Comparison of ENCODE assay signal across 1 fruit fly cellular context in genomic region chr3R:18196991-18197801, dm6.
TF ChIP-seq lines count a peak whose summit lies in the region.

No protein-coding gene starts in this region.

TF ChIP-seq in whole organism, embryonic, 481 proteins besides CTCF, POLR2A, EP300 and RAD21 (continued from another document and continues in another):
- TF ChIP-seq vnd (GFP tag; IDR thresholded peaks at IDR 0.05; lab: Robert Waterston, UW; ENCODE audit: partially characterized antibody) (no peak), mld (GFP tag; IDR thresholded peaks at IDR 0.05; lab: Robert Waterston, UW; ENCODE audit: partially characterized antibody) (no peak), CG17359 (tag; optimal IDR thresholded peaks at IDR 0.05; lab: Kevin White, UChicago) (peak; percentile 66), mam (GFP tag; optimal IDR thresholded peaks at IDR 0.05; lab: Kevin White, UChicago) (peak; percentile 22), CG6654 (GFP tag; optimal IDR thresholded peaks at IDR 0.05; lab: Kevin White, UChicago) (peak; percentile 36), CG30431 (GFP tag; optimal IDR thresholded peaks at IDR 0.05; lab: Kevin White, UChicago) (peak; percentile 17), jigr1 (GFP tag; IDR thresholded peaks at IDR 0.05; lab: Robert Waterston, UW) (no peak), CG14014 (GFP tag; IDR thresholded peaks at IDR 0.05; lab: Robert Waterston, UW) (no peak), CG15011 (GFP tag; optimal IDR thresholded peaks at IDR 0.05; lab: Kevin White, UChicago) (peak; percentile 27), crc (GFP tag; optimal IDR thresholded peaks at IDR 0.05; lab: Kevin White, UChicago) (no peak), Hey (tag; optimal IDR thresholded peaks at IDR 0.05; lab: Kevin White, UChicago) (no peak), CG10431 (GFP tag; optimal IDR thresholded peaks at IDR 0.05; lab: Kevin White, UChicago) (no peak), CG11504 (tag; optimal IDR thresholded peaks at IDR 0.05; lab: Kevin White, UChicago) (peak; percentile 77), corto (GFP tag; optimal IDR thresholded peaks at IDR 0.05; lab: Kevin White, UChicago) (peak; percentile 8), CG16813 (GFP tag; IDR thresholded peaks at IDR 0.05; lab: Robert Waterston, UW; ENCODE audit: partially characterized antibody) (no peak), CG3995 (GFP tag; optimal IDR thresholded peaks at IDR 0.05; lab: Kevin White, UChicago) (no peak), vfl (GFP tag; optimal IDR thresholded peaks at IDR 0.05; lab: Kevin White, UChicago) (no peak), ken (GFP tag; IDR thresholded peaks at IDR 0.05; lab: Robert Waterston, UW) (no peak), PHDP (tag; optimal IDR thresholded peaks at IDR 0.05; lab: Kevin White, UChicago) (peak; percentile 58), tin (GFP tag; optimal IDR thresholded peaks at IDR 0.05; lab: Kevin White, UChicago) (peak; percentile 52), tna (GFP tag; IDR thresholded peaks at IDR 0.05; lab: Robert Waterston, UW; ENCODE audit: partially characterized antibody) (no peak), ftz-f1 (GFP tag; optimal IDR thresholded peaks at IDR 0.05; lab: Kevin White, UChicago) (no peak), tup (GFP tag; optimal IDR thresholded peaks at IDR 0.05; lab: Kevin White, UChicago) (no peak), CG1233 (GFP tag; optimal IDR thresholded peaks at IDR 0.05; lab: Kevin White, UChicago) (peak; percentile 73), Xrp1 (GFP tag; IDR thresholded peaks at IDR 0.05; lab: Robert Waterston, UW) (no peak), Hr51 (GFP tag; optimal IDR thresholded peaks at IDR 0.05; lab: Kevin White, UChicago) (peak in 1 of 2 experiments; percentile 77), unc-4 (GFP tag; IDR thresholded peaks at IDR 0.05; lab: Robert Waterston, UW; ENCODE audit: partially characterized antibody) (no peak), CG3065 (GFP tag; optimal IDR thresholded peaks at IDR 0.05; lab: Kevin White, UChicago) (no peak), CG2875 (GFP tag; optimal IDR thresholded peaks at IDR 0.05; lab: Kevin White, UChicago) (peak; percentile 13), fru (optimal IDR thresholded peaks at IDR 0.05; lab: Kevin White, UChicago) (no peak), dm (GFP tag; optimal IDR thresholded peaks at IDR 0.05; lab: Kevin White, UChicago) (no peak), CG2202 (tag; optimal IDR thresholded peaks at IDR 0.05; lab: Kevin White, UChicago) (no peak), gcm2 (GFP tag; optimal IDR thresholded peaks at IDR 0.05; lab: Kevin White, UChicago) (no peak), sna (GFP tag; IDR thresholded peaks at IDR 0.05; lab: Robert Waterston, UW; ENCODE audit: partially characterized antibody) (no peak), CG11456 (GFP tag; IDR thresholded peaks at IDR 0.05; lab: Robert Waterston, UW) (no peak), pum (GFP tag; optimal IDR thresholded peaks at IDR 0.05; lab: Kevin White, UChicago) (peak; percentile 41), shn (GFP tag; optimal IDR thresholded peaks at IDR 0.05; lab: Kevin White, UChicago) (no peak), gem (tag; optimal IDR thresholded peaks at IDR 0.05; lab: Kevin White, UChicago) (peak; percentile 79), HmgD (GFP tag; optimal IDR thresholded peaks at IDR 0.05; lab: Kevin White, UChicago) (no peak), Asciz (GFP tag; optimal IDR thresholded peaks at IDR 0.05; lab: Kevin White, UChicago) (peak; percentile 57), CG2120 (GFP tag; optimal IDR thresholded peaks at IDR 0.05; lab: Kevin White, UChicago) (peak; percentile 61), CG10147 (GFP tag; optimal IDR thresholded peaks at IDR 0.05; lab: Kevin White, UChicago) (peak; percentile 58), aop (GFP tag; IDR thresholded peaks at IDR 0.05; lab: Robert Waterston, UW) (no peak), CrebB (tag; optimal IDR thresholded peaks at IDR 0.05; lab: Kevin White, UChicago) (peak; percentile 59), CG4424 (GFP tag; optimal IDR thresholded peaks at IDR 0.05; lab: Kevin White, UChicago) (peak; percentile 60), tll (GFP tag; optimal IDR thresholded peaks at IDR 0.05; lab: Kevin White, UChicago) (no peak), CG2678 (tag; optimal IDR thresholded peaks at IDR 0.05; lab: Kevin White, UChicago) (peak; percentile 80), CG12236 (GFP tag; optimal IDR thresholded peaks at IDR 0.05; lab: Kevin White, UChicago) (no peak), CG10321 (GFP tag; IDR thresholded peaks at IDR 0.05; lab: Robert Waterston, UW) (no peak), Usf (GFP tag; optimal IDR thresholded peaks at IDR 0.05; lab: Kevin White, UChicago) (peak; percentile 45), fd102C (GFP tag; optimal IDR thresholded peaks at IDR 0.05; lab: Kevin White, UChicago) (no peak), eve (GFP tag; optimal IDR thresholded peaks at IDR 0.05; lab: Kevin White, UChicago) (no peak), chm (GFP tag; IDR thresholded peaks at IDR 0.05; lab: Robert Waterston, UW) (no peak), CG43689 (GFP tag; IDR thresholded peaks at IDR 0.05; lab: Robert Waterston, UW) (no peak), grn (GFP tag; optimal IDR thresholded peaks at IDR 0.05; lab: Kevin White, UChicago) (no peak), rib (GFP tag; IDR thresholded peaks at IDR 0.05; lab: Robert Waterston, UW) (no peak), lilli (GFP tag; optimal IDR thresholded peaks at IDR 0.05; lab: Kevin White, UChicago) (peak; percentile 41), CG12769 (tag; optimal IDR thresholded peaks at IDR 0.05; lab: Kevin White, UChicago) (peak; percentile 62), E2f2 (GFP tag; IDR thresholded peaks at IDR 0.05; lab: Robert Waterston, UW) (no peak), Sox102F (GFP tag; optimal IDR thresholded peaks at IDR 0.05; lab: Kevin White, UChicago) (peak; percentile 60), ro (GFP tag; IDR thresholded peaks at IDR 0.05; lab: Robert Waterston, UW) (no peak), prd (optimal IDR thresholded peaks at IDR 0.05; lab: Kevin White, UChicago) (no peak), prd (GFP tag; IDR thresholded peaks at IDR 0.05; lab: Robert Waterston, UW) (no peak), Sox100B (GFP tag; optimal IDR thresholded peaks at IDR 0.05; lab: Kevin White, UChicago) (peak; percentile 73), CG3407 (GFP tag; optimal IDR thresholded peaks at IDR 0.05; lab: Kevin White, UChicago) (peak; percentile 26), CG33213 (GFP tag; optimal IDR thresholded peaks at IDR 0.05; lab: Kevin White, UChicago) (no peak), MESR4 (GFP tag; optimal IDR thresholded peaks at IDR 0.05; lab: Kevin White, UChicago) (peak; percentile 40), ems (GFP tag; optimal IDR thresholded peaks at IDR 0.05; lab: Kevin White, UChicago) (no peak), Dref (GFP tag; IDR thresholded peaks at IDR 0.05; lab: Robert Waterston, UW) (no peak), Antp (GFP tag; optimal IDR thresholded peaks at IDR 0.05; lab: Kevin White, UChicago) (no peak), Nf-YC (tag; optimal IDR thresholded peaks at IDR 0.05; lab: Kevin White, UChicago) (peak; percentile 45), CG7556 (GFP tag; optimal IDR thresholded peaks at IDR 0.05; lab: Kevin White, UChicago) (peak; percentile 84), gsb (GFP tag; IDR thresholded peaks at IDR 0.05; lab: Robert Waterston, UW) (no peak), CoRest (tag; optimal IDR thresholded peaks at IDR 0.05; lab: Kevin White, UChicago) (peak; percentile 86), kah (GFP tag; optimal IDR thresholded peaks at IDR 0.05; lab: Kevin White, UChicago) (peak; percentile 25), CG13424 (tag; optimal IDR thresholded peaks at IDR 0.05; lab: Kevin White, UChicago) (peak; percentile 68), fu2 (GFP tag; optimal IDR thresholded peaks at IDR 0.05; lab: Kevin White, UChicago) (peak; percentile 29), CG11695 (GFP tag; IDR thresholded peaks at IDR 0.05; lab: Robert Waterston, UW) (no peak), dpn (GFP tag; optimal IDR thresholded peaks at IDR 0.05; lab: Kevin White, UChicago) (peak; percentile 25 to 28), sisA (GFP tag; IDR thresholded peaks at IDR 0.05; lab: Robert Waterston, UW) (no peak), CG16815 (GFP tag; optimal IDR thresholded peaks at IDR 0.05; lab: Kevin White, UChicago) (peak; percentile 66), crol (GFP tag; IDR thresholded peaks at IDR 0.05; lab: Robert Waterston, UW) (no peak), zen2 (GFP tag; IDR thresholded peaks at IDR 0.05; lab: Robert Waterston, UW; ENCODE audit: partially characterized antibody) (no peak), CG17361 (GFP tag; IDR thresholded peaks at IDR 0.05; lab: Robert Waterston, UW) (no peak), CG10274 (GFP tag; optimal IDR thresholded peaks at IDR 0.05; lab: Kevin White, UChicago) (peak; percentile 57), Ets97D (GFP tag; optimal IDR thresholded peaks at IDR 0.05; lab: Kevin White, UChicago) (no peak), CG18262 (tag; optimal IDR thresholded peaks at IDR 0.05; lab: Kevin White, UChicago) (peak; percentile 79), wor (GFP tag; IDR thresholded peaks at IDR 0.05; lab: Robert Waterston, UW) (no peak), otp (GFP tag; IDR thresholded peaks at IDR 0.05; lab: Robert Waterston, UW) (no peak), ac (GFP tag; optimal IDR thresholded peaks at IDR 0.05; lab: Kevin White, UChicago) (no peak), CG9817 (tag; optimal IDR thresholded peaks at IDR 0.05; lab: Kevin White, UChicago) (peak; percentile 50), hkb (optimal IDR thresholded peaks at IDR 0.05; lab: Kevin White, UChicago) (no peak), hkb (GFP tag; IDR thresholded peaks at IDR 0.05; lab: Robert Waterston, UW) (no peak), Kr (GFP tag; optimal IDR thresholded peaks at IDR 0.05; lab: Kevin White, UChicago) (no peak), vvl (GFP tag; IDR thresholded peaks at IDR 0.05; lab: Robert Waterston, UW) (no peak), pfk (GFP tag; optimal IDR thresholded peaks at IDR 0.05; lab: Kevin White, UChicago) (no peak), Xbp1 (GFP tag; optimal IDR thresholded peaks at IDR 0.05; lab: Kevin White, UChicago) (peak; percentile 49), CG3847 (GFP tag; IDR thresholded peaks at IDR 0.05; lab: Robert Waterston, UW) (no peak), CG17912 (GFP tag; optimal IDR thresholded peaks at IDR 0.05; lab: Kevin White, UChicago) (no peak), chif (GFP tag; optimal IDR thresholded peaks at IDR 0.05; lab: Kevin White, UChicago) (peak in 1 of 2 experiments; percentile 36), Ptx1 (GFP tag; IDR thresholded peaks at IDR 0.05; lab: Robert Waterston, UW) (no peak), klu (GFP tag; IDR thresholded peaks at IDR 0.05; lab: Robert Waterston, UW) (no peak), Stat92E (GFP tag; optimal IDR thresholded peaks at IDR 0.05; lab: Kevin White, UChicago) (no peak), Ets65A (GFP tag; lab: Kevin White, UChicago) (no peak), eyg (GFP tag; optimal IDR thresholded peaks at IDR 0.05; lab: Kevin White, UChicago) (no peak), Atf3 (GFP tag; optimal IDR thresholded peaks at IDR 0.05; lab: Kevin White, UChicago) (peak; percentile 5), CG17612 (GFP tag; IDR thresholded peaks at IDR 0.05; lab: Robert Waterston, UW) (no peak), CG10366 (GFP tag; IDR thresholded peaks at IDR 0.05; lab: Robert Waterston, UW) (no peak), nom (GFP tag; optimal IDR thresholded peaks at IDR 0.05; lab: Kevin White, UChicago) (peak; percentile 97), CG7271 (tag; optimal IDR thresholded peaks at IDR 0.05; lab: Kevin White, UChicago) (no peak), ase (GFP tag; IDR thresholded peaks at IDR 0.05; lab: Robert Waterston, UW) (no peak), Deaf1 (tag; optimal IDR thresholded peaks at IDR 0.05; lab: Kevin White, UChicago) (peak; percentile 58), Gug (GFP tag; IDR thresholded peaks at IDR 0.05; lab: Robert Waterston, UW) (no peak), CG8359 (GFP tag; optimal IDR thresholded peaks at IDR 0.05; lab: Kevin White, UChicago; ENCODE audit: borderline replicate concordance) (no peak), CG31365 (tag; optimal IDR thresholded peaks at IDR 0.05; lab: Kevin White, UChicago) (no peak), crp (GFP tag; optimal IDR thresholded peaks at IDR 0.05; lab: Kevin White, UChicago) (no peak), ham (GFP tag; IDR thresholded peaks at IDR 0.05; lab: Robert Waterston, UW) (no peak), CG31388 (GFP tag; optimal IDR thresholded peaks at IDR 0.05; lab: Kevin White, UChicago) (no peak), CG4328 (GFP tag; optimal IDR thresholded peaks at IDR 0.05; lab: Kevin White, UChicago) (peak; percentile 37), CG7357 (GFP tag; IDR thresholded peaks at IDR 0.05; lab: Robert Waterston, UW) (0 out of 3 replicates have a peak, but pooled peaks have one; percentile 14), cas (GFP tag; IDR thresholded peaks at IDR 0.05; lab: Robert Waterston, UW) (no peak), Rfx (GFP tag; IDR thresholded peaks at IDR 0.05; lab: Robert Waterston, UW) (no peak), danr (GFP tag; IDR thresholded peaks at IDR 0.05; lab: Robert Waterston, UW) (no peak), bigmax (GFP tag; optimal IDR thresholded peaks at IDR 0.05; lab: Kevin White, UChicago) (no peak), CG17328 (GFP tag; IDR thresholded peaks at IDR 0.05; lab: Robert Waterston, UW) (no peak), HLH3B (GFP tag; IDR thresholded peaks at IDR 0.05; lab: Robert Waterston, UW) (no peak), CG8290 (GFP tag; optimal IDR thresholded peaks at IDR 0.05; lab: Kevin White, UChicago) (no peak), CG8290 (tag; optimal IDR thresholded peaks at IDR 0.05; lab: Kevin White, UChicago) (peak in 1 of 2 experiments; percentile 71), Chrac-16 (GFP tag; optimal IDR thresholded peaks at IDR 0.05; lab: Kevin White, UChicago) (peak; percentile 30), sob (GFP tag; IDR thresholded peaks at IDR 0.05; lab: Robert Waterston, UW) (no peak), pros (GFP tag; optimal IDR thresholded peaks at IDR 0.05; lab: Kevin White, UChicago) (peak; percentile 76), HLH4C (GFP tag; IDR thresholded peaks at IDR 0.05; lab: Robert Waterston, UW; ENCODE audit: partially characterized antibody) (no peak), insv (GFP tag; optimal IDR thresholded peaks at IDR 0.05; lab: Kevin White, UChicago) (no peak), CG1603 (tag; optimal IDR thresholded peaks at IDR 0.05; lab: Kevin White, UChicago) (peak; percentile 28), CG7372 (GFP tag; IDR thresholded peaks at IDR 0.05; lab: Robert Waterston, UW) (no peak), Taf1 (GFP tag; IDR thresholded peaks at IDR 0.05; lab: Robert Waterston, UW) (no peak), CG2712 (tag; optimal IDR thresholded peaks at IDR 0.05; lab: Kevin White, UChicago) (peak; percentile 57), CG4820 (GFP tag; optimal IDR thresholded peaks at IDR 0.05; lab: Kevin White, UChicago) (no peak)
